Fruit fly (Drosophila melanogaster): Measurements from ENCODE around the gene NELF-B.

DNA sequence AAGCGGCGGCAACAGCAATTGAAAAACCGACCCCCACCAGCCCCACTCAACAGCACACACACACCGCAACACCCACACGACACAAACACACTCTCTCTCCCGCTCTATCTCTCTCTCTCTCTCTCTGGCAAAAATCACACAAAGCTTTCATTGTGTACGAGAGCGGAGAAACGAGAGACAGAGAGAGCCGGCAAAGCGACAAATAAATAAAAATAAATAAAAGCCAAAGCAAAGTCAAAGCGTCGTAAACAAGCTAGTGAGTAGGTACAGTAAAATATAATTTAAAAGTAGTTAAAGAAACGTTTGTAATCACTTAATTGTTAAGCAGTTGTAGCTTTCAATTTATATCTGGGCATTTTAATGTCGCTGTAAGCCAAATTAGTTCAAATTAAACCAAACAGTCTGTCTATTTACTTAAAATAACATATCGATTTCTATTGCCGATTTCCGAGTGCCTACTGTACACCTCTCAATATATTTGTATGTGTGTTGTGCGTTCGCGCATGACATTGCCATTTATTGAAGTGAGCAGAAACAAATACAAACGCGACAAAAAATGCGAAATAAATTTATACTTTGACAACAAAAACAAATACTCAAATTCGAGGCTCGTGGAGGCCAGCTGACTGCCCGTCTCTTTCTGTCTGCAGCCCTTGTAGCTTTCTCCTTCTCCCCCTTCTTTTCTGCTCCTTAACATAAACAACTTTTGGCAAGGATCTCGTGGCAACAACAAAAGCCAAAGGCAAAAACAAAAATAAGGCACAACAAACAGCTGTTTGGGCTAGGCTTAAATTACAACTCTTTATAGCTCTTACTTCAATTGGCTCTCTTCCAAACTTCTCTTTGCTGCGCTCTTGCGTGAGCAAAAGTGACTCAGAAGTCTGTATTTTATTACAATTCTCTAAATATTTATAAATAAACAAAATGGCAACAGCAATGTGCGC, 31.2 kb downstream of the NELF-B start:
- TF ChIP-seq sv (GFP tag; optimal IDR thresholded peaks at IDR 0.05) (peak; percentile 90), Hr78 (GFP tag; optimal IDR thresholded peaks at IDR 0.05) (no peak), psq (GFP tag; optimal IDR thresholded peaks at IDR 0.05) (peak; percentile 93), Jra (GFP tag; optimal IDR thresholded peaks at IDR 0.05) (peak; percentile 89), OdsH (GFP tag; optimal IDR thresholded peaks at IDR 0.05) (peak; percentile 96)
